Worm (Caenorhabditis elegans) whole organism, young adult: ENCODE measurements around the gene srw-69.

Experiments
- atf-7 ChIP-seq: sonication (generic microtip); optimal IDR thresholded peaks from 2 replicates; lab custom pipeline; 2017; ENCODE audit warnings: mild to moderate bottlenecking, missing genetic modification characterization, missing compliant biosample characterization
- ceh-27 ChIP-seq: fragments of 200-800 bp; sonication (Bioruptor generic); optimal IDR thresholded peaks from 2 replicates; lab custom pipeline; 2018; ENCODE audit warnings: mild to moderate bottlenecking, missing genetic modification characterization, moderate library complexity, missing compliant biosample characterization
- unc-62 ChIP-seq: fragments of 150-350 bp; optimal IDR thresholded peaks from 2 replicates; lab custom pipeline; 2014; ENCODE audit warnings: missing biosample characterization, missing genetic modification reagents, missing genetic modification characterization

DNA sequence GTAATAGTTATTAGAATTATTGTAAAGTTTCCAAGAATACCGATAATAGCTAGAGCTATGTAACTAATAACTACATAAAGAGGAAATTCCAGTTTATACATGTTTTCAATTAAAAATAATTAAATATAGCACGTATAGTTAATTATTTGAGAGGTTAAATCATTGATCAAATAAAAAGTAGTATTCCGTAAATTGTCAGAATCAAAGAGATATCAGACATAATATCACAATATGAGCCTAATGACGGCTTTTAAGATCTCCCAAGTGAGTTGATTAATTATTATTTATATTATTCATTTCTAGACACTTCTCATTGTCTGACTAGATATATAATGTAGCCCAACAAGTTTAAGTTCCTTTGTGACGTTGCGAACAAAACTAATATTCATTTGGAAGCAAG, 49.4 kb downstream of the srw-69 start, which contains the start of gene srsx-24:
- no peak for TF ChIP-seq unc-62
- no peak for TF ChIP-seq ceh-27 (GFP tag; lab: Kevin White, UChicago)
- TF ChIP-seq atf-7 (tag; lab: Kevin White, UChicago): no peak
